Fruit fly (Drosophila melanogaster) whole organism, embryonic: Measurements from ENCODE around the gene CG43895.
A peak's percentile ranks its signal among the peaks of the same experiment; 100 is the strongest.

ENCODE experiments used
- Aef1 ChIP-seq: fragments of 200-800 bp; sonication (Bioruptor generic); IDR thresholded peaks from 3 replicates; pipeline ENCODE4 v1.3.6; 2022; ENCODE audit warnings: missing biosample characterization, missing genetic modification characterization
- Bdp1 ChIP-seq: fragments of 200-800 bp; sonication (Bioruptor generic); optimal IDR thresholded peaks from 3 replicates; lab custom pipeline; 2016; ENCODE audit warnings: missing biosample characterization, missing genetic modification characterization
- Bteb2 ChIP-seq: fragments of 200-800 bp; sonication (Bioruptor generic); optimal IDR thresholded peaks from 2 replicates; lab custom pipeline; 2016; ENCODE audit warnings: missing biosample characterization, missing genetic modification characterization
- CG10543 ChIP-seq: fragments of 200-800 bp; sonication (Bioruptor generic); optimal IDR thresholded peaks from 3 replicates; lab custom pipeline; 2017; ENCODE audit warnings: missing biosample characterization, mild to moderate bottlenecking, missing genetic modification characterization, moderate library complexity
- CG10565 ChIP-seq: fragments of 200-800 bp; sonication (Bioruptor generic); optimal IDR thresholded peaks from 3 replicates; lab custom pipeline; 2016; ENCODE audit warnings: missing biosample characterization, mild to moderate bottlenecking, missing genetic modification characterization
- CG11398 ChIP-seq: fragments of 200-800 bp; sonication (Bioruptor generic); optimal IDR thresholded peaks from 2 replicates; lab custom pipeline; 2016; ENCODE audit warnings: missing biosample characterization, missing genetic modification characterization
- CG12744 ChIP-seq: fragments of 200-800 bp; sonication (Bioruptor generic); optimal IDR thresholded peaks from 2 replicates; lab custom pipeline; 2016; ENCODE audit warnings: missing biosample characterization, missing genetic modification characterization
- CG12942 ChIP-seq: fragments of 200-800 bp; sonication (Bioruptor generic); optimal IDR thresholded peaks from 3 replicates; lab custom pipeline; 2016; ENCODE audit warnings: missing biosample characterization, missing genetic modification characterization
- CG14050 ChIP-seq: fragments of 200-800 bp; sonication (Bioruptor generic); IDR thresholded peaks from 3 replicates; pipeline ENCODE4 v1.3.6; 2022; ENCODE audit warnings: missing biosample characterization, missing genetic modification characterization
- CG15269 ChIP-seq: fragments of 200-800 bp; sonication (Bioruptor generic); optimal IDR thresholded peaks from 2 replicates; lab custom pipeline; 2018; ENCODE audit warnings: missing biosample characterization, mild to moderate bottlenecking, missing genetic modification characterization, moderate library complexity
- CG16863 ChIP-seq: fragments of 200-800 bp; sonication (Bioruptor generic); optimal IDR thresholded peaks from 3 replicates; lab custom pipeline; 2016; ENCODE audit warnings: missing biosample characterization, missing genetic modification characterization
- CG17912 ChIP-seq: fragments of 200-800 bp; sonication (Bioruptor generic); optimal IDR thresholded peaks from 2 replicates; lab custom pipeline; 2018; ENCODE audit warnings: missing biosample characterization, mild to moderate bottlenecking, missing genetic modification characterization
- CG18599 ChIP-seq: fragments of 200-800 bp; sonication (Bioruptor generic); optimal IDR thresholded peaks from 3 replicates; lab custom pipeline; 2017; ENCODE audit warnings: missing biosample characterization, missing genetic modification characterization, mild to moderate bottlenecking, moderate library complexity, missing genetic modification reagents
- CG34224 ChIP-seq: fragments of 200-800 bp; sonication (Bioruptor generic); IDR thresholded peaks from 3 replicates; pipeline ENCODE4 v1.3.6; 2022; ENCODE audit warnings: missing biosample characterization, missing genetic modification characterization; ENCODE audit not compliant: partially characterized antibody
- CG4617 ChIP-seq: fragments of 200-800 bp; sonication (Bioruptor generic); optimal IDR thresholded peaks from 3 replicates; lab custom pipeline; 2016; ENCODE audit warnings: missing biosample characterization, missing genetic modification characterization, borderline replicate concordance
- CG6791 ChIP-seq: fragments of 200-800 bp; sonication (Bioruptor generic); IDR thresholded peaks from 3 replicates; pipeline ENCODE4 v1.3.6; 2022; ENCODE audit warnings: missing biosample characterization, missing genetic modification characterization; ENCODE audit not compliant: partially characterized antibody
- CG7556 ChIP-seq: fragments of 200-800 bp; sonication (Bioruptor generic); optimal IDR thresholded peaks from 2 replicates; lab custom pipeline; 2017; ENCODE audit warnings: missing biosample characterization, mild to moderate bottlenecking, missing genetic modification characterization
- CG7745 ChIP-seq: fragments of 200-800 bp; sonication (Bioruptor generic); optimal IDR thresholded peaks from 2 replicates; lab custom pipeline; 2018; ENCODE audit warnings: missing biosample characterization, mild to moderate bottlenecking, missing genetic modification characterization, moderate library complexity
- CG7786 ChIP-seq: fragments of 200-800 bp; sonication (Bioruptor generic); optimal IDR thresholded peaks from 2 replicates; lab custom pipeline; 2016; ENCODE audit warnings: missing biosample characterization, missing genetic modification characterization
- CG9797 ChIP-seq: fragments of 200-800 bp; sonication (Bioruptor generic); optimal IDR thresholded peaks from 3 replicates; lab custom pipeline; 2018; ENCODE audit warnings: missing biosample characterization, mild to moderate bottlenecking, missing genetic modification characterization
- CTCF ChIP-seq: fragments of 200-800 bp; sonication (Bioruptor generic); optimal IDR thresholded peaks from 2 replicates; lab custom pipeline; 2017; ENCODE audit warnings: missing biosample characterization, mild to moderate bottlenecking, missing genetic modification characterization, moderate library complexity
- Dbx ChIP-seq: fragments of 200-800 bp; sonication (Bioruptor generic); IDR thresholded peaks from 3 replicates; pipeline ENCODE4 v1.3.6; 2022; ENCODE audit warnings: missing biosample characterization, missing genetic modification characterization
- Dfd ChIP-seq, 2 experiments: fragments of >200 bp; optimal IDR thresholded peaks; 2 replicates each; lab custom pipeline; 2017; ENCODE audit warnings: missing biosample characterization in 2 of 2, missing genetic modification characterization in 2 of 2
- Drgx ChIP-seq: fragments of 200-800 bp; sonication (Bioruptor generic); IDR thresholded peaks from 2 replicates; pipeline ENCODE4 v1.3.6; 2022; ENCODE audit warnings: missing biosample characterization, missing genetic modification characterization
- Gug ChIP-seq: fragments of 200-800 bp; sonication (Bioruptor generic); IDR thresholded peaks from 4 replicates; pipeline ENCODE4 v1.3.6; 2022; ENCODE audit warnings: missing biosample characterization, missing genetic modification characterization
- Hand ChIP-seq: fragments of 200-800 bp; sonication (Bioruptor generic); optimal IDR thresholded peaks from 2 replicates; lab custom pipeline; 2017; ENCODE audit warnings: mild to moderate bottlenecking, missing biosample characterization, missing genetic modification reagents, missing genetic modification characterization
- Med ChIP-seq: fragments of 200-800 bp; sonication (Bioruptor generic); peaks from one replicate; lab custom pipeline; 2016; ENCODE audit warnings: missing biosample characterization, missing genetic modification characterization, mild to moderate bottlenecking, inconsistent platforms, moderate library complexity
- Ptx1 ChIP-seq: fragments of 200-800 bp; sonication (Bioruptor generic); IDR thresholded peaks from 2 replicates; pipeline ENCODE4 v1.3.6; 2022; ENCODE audit warnings: missing biosample characterization, missing genetic modification characterization
- Taf1 ChIP-seq: fragments of 200-800 bp; sonication (Bioruptor generic); IDR thresholded peaks from 2 replicates; pipeline ENCODE4 v1.3.6; 2022; ENCODE audit warnings: missing biosample characterization, missing genetic modification characterization
- ara ChIP-seq: fragments of 200-800 bp; sonication (Bioruptor generic); IDR thresholded peaks from 2 replicates; pipeline ENCODE4 v1.3.6; 2022; ENCODE audit warnings: missing biosample characterization, missing genetic modification characterization
- ci ChIP-seq: fragments of 200-800 bp; sonication (Bioruptor generic); IDR thresholded peaks from 3 replicates; pipeline ENCODE4 v1.3.6; 2022; ENCODE audit warnings: missing biosample characterization, missing genetic modification characterization
- corto ChIP-seq: fragments of 200-800 bp; sonication (Bioruptor generic); optimal IDR thresholded peaks from 2 replicates; lab custom pipeline; 2016; ENCODE audit warnings: missing biosample characterization, mild to moderate bottlenecking, missing genetic modification characterization, moderate library complexity
- crc ChIP-seq: fragments of 200-800 bp; sonication (Bioruptor generic); optimal IDR thresholded peaks from 2 replicates; lab custom pipeline; 2016; ENCODE audit warnings: missing biosample characterization, missing genetic modification characterization
- dati ChIP-seq: fragments of 200-800 bp; sonication (Bioruptor generic); IDR thresholded peaks from 2 replicates; pipeline ENCODE4 v1.3.6; 2022; ENCODE audit warnings: missing biosample characterization, missing genetic modification characterization
- dmrt99B ChIP-seq: fragments of 200-800 bp; sonication (Bioruptor generic); optimal IDR thresholded peaks from 2 replicates; lab custom pipeline; 2018; ENCODE audit warnings: missing biosample characterization, mild to moderate bottlenecking, missing genetic modification characterization, moderate library complexity
- ems ChIP-seq: fragments of 200-800 bp; sonication (Bioruptor generic); optimal IDR thresholded peaks from 3 replicates; lab custom pipeline; 2016; ENCODE audit warnings: missing biosample characterization, missing genetic modification characterization
- eyg ChIP-seq: fragments of 200-800 bp; sonication (Bioruptor generic); optimal IDR thresholded peaks from 3 replicates; lab custom pipeline; 2016; ENCODE audit warnings: missing biosample characterization, missing genetic modification characterization
- fd64A ChIP-seq: fragments of 200-800 bp; sonication (Bioruptor generic); optimal IDR thresholded peaks from 3 replicates; lab custom pipeline; 2018; ENCODE audit warnings: missing biosample characterization, mild to moderate bottlenecking, missing genetic modification characterization
- grau ChIP-seq: fragments of 200-800 bp; optimal IDR thresholded peaks from 3 replicates; lab custom pipeline; 2019; ENCODE audit warnings: missing biosample characterization, mild to moderate bottlenecking, missing genetic modification characterization, moderate library complexity
- her ChIP-seq: fragments of 200-800 bp; sonication (Bioruptor generic); optimal IDR thresholded peaks from 2 replicates; lab custom pipeline; 2016; ENCODE audit warnings: missing biosample characterization, missing genetic modification characterization
- oc ChIP-seq: fragments of 200-800 bp; sonication (Bioruptor generic); optimal IDR thresholded peaks from 2 replicates; lab custom pipeline; 2018; ENCODE audit warnings: missing biosample characterization, mild to moderate bottlenecking, missing genetic modification characterization, moderate library complexity
- otp ChIP-seq: fragments of 200-800 bp; sonication (Bioruptor generic); IDR thresholded peaks from 3 replicates; pipeline ENCODE4, ENCODE4 v1.3.6; 2022; ENCODE audit warnings: missing biosample characterization, missing genetic modification characterization
- salm ChIP-seq: fragments of 200-800 bp; sonication (Bioruptor generic); optimal IDR thresholded peaks from 2 replicates; lab custom pipeline; 2018; ENCODE audit warnings: missing biosample characterization, mild to moderate bottlenecking, missing genetic modification characterization
- sd ChIP-seq: fragments of 200-800 bp; sonication (Bioruptor generic); optimal IDR thresholded peaks from 3 replicates; lab custom pipeline; 2018; ENCODE audit warnings: missing biosample characterization, mild to moderate bottlenecking, missing genetic modification characterization, moderate library complexity
- sens ChIP-seq: fragments of 200-800 bp; sonication (Bioruptor generic); peaks from one replicate; lab custom pipeline; 2016; ENCODE audit warnings: missing biosample characterization, missing genetic modification characterization
- sim ChIP-seq: fragments of 200-800 bp; sonication (Bioruptor generic); IDR thresholded peaks from 2 replicates; pipeline ENCODE4 v1.3.6; 2022; ENCODE audit warnings: missing biosample characterization, missing genetic modification characterization
- sna ChIP-seq: fragments of 200-800 bp; sonication (Bioruptor generic); IDR thresholded peaks from 2 replicates; pipeline ENCODE4 v1.3.6; 2022; ENCODE audit warnings: missing biosample characterization, missing genetic modification characterization; ENCODE audit not compliant: partially characterized antibody
- tna ChIP-seq: fragments of 200-800 bp; sonication (Bioruptor generic); IDR thresholded peaks from 2 replicates; pipeline ENCODE4 v1.3.6; 2022; ENCODE audit warnings: missing biosample characterization, missing genetic modification characterization; ENCODE audit not compliant: partially characterized antibody
- trem ChIP-seq: fragments of 200-800 bp; optimal IDR thresholded peaks from 3 replicates; lab custom pipeline; 2019; ENCODE audit warnings: missing biosample characterization, mild to moderate bottlenecking, missing genetic modification characterization, moderate library complexity
- vvl ChIP-seq: fragments of 200-800 bp; sonication (Bioruptor generic); IDR thresholded peaks from 2 replicates; pipeline ENCODE4 v1.3.6; 2022; ENCODE audit warnings: missing biosample characterization, missing genetic modification characterization

The CG43895 gene

dm6 chr3L:21824725-21825353, 11.3 kb upstream of the CG43895 start, which contains the start of gene eIF2A (continued):
- TF ChIP-seq CG16863 (GFP tag; lab: Kevin White, UChicago) (peak; percentile 34), Bdp1 (GFP tag; lab: Kevin White, UChicago) (peak; percentile 43), crc (GFP tag; lab: Kevin White, UChicago) (no peak), CTCF (GFP tag; lab: Kevin White, UChicago) (peak; percentile 33), ara (GFP tag; lab: Robert Waterston, UW) (peak; percentile 13; the same call in 1 of the 2 replicates), corto (GFP tag; lab: Kevin White, UChicago) (no peak), sna (GFP tag; lab: Robert Waterston, UW) (peak; percentile 62), Aef1 (GFP tag; lab: Robert Waterston, UW) (peak; percentile 87), salm (peak; percentile 1), CG9797 (GFP tag; lab: Kevin White, UChicago) (peak; percentile 78), CG11398 (GFP tag; lab: Kevin White, UChicago) (peak; percentile 73), Hand (GFP tag; lab: Kevin White, UChicago) (no peak), CG14050 (GFP tag; lab: Robert Waterston, UW) (no peak), ems (GFP tag; lab: Kevin White, UChicago) (peak; percentile 62), Ptx1 (GFP tag; lab: Robert Waterston, UW) (peak; percentile 45; the same call in 1 of the 2 replicates), dati (GFP tag; lab: Robert Waterston, UW) (no peak), Dbx (GFP tag; lab: Robert Waterston, UW) (peak; percentile 66; the same call in 2 of the 3 replicates), Gug (GFP tag; lab: Robert Waterston, UW) (no peak; the same call in 3 of the 4 replicates), CG7786 (GFP tag; lab: Kevin White, UChicago) (peak; percentile 65), sim (GFP tag; lab: Robert Waterston, UW) (no peak), CG10565 (GFP tag; lab: Kevin White, UChicago) (no peak), CG10543 (GFP tag; lab: Kevin White, UChicago) (peak; percentile 58), her (GFP tag; lab: Kevin White, UChicago) (peak; percentile 85), tna (peak; percentile 70), CG12942 (peak; percentile 31), ci (peak; percentile 84), Med (GFP tag; lab: Kevin White, UChicago) (peak; percentile 98), CG4617 (peak; percentile 74), oc (tag; lab: Kevin White, UChicago) (no peak), CG17912 (peak; percentile 80), Bteb2 (GFP tag; lab: Kevin White, UChicago) (peak; percentile 57), CG7556 (peak; percentile 15), grau (tag; lab: Kevin White, UChicago) (peak; percentile 61), Dfd (GFP tag; optimal IDR thresholded peaks at IDR 0.05; lab: Kevin White, UChicago) (no peak), CG15269 (tag; lab: Kevin White, UChicago) (peak; percentile 10), dmrt99B (tag; lab: Kevin White, UChicago) (no peak), trem (peak; percentile 85), sens (GFP tag; lab: Kevin White, UChicago) (peak; percentile 14), CG7745 (tag; lab: Kevin White, UChicago) (no peak), sd (tag; lab: Kevin White, UChicago) (no peak), CG6791 (peak; percentile 89), eyg (GFP tag; lab: Kevin White, UChicago) (peak; percentile 36), fd64A (no peak), CG18599 (no peak), otp (GFP tag; lab: Robert Waterston, UW) (0 out of 3 replicates have a peak, but pooled peaks have one; percentile 14), CG34224 (GFP tag; lab: Robert Waterston, UW) (peak; percentile 88), vvl (peak; percentile 80), Taf1 (GFP tag; lab: Robert Waterston, UW) (peak; percentile 37; the same call in 1 of the 2 replicates), Drgx (GFP tag; lab: Robert Waterston, UW) (peak; percentile 29; the same call in 1 of the 2 replicates), CG12744 (peak; percentile 37)
